Worm (Caenorhabditis elegans): ENCODE measurements around the gene mtg-1.

mtg-1 gene

DNA sequence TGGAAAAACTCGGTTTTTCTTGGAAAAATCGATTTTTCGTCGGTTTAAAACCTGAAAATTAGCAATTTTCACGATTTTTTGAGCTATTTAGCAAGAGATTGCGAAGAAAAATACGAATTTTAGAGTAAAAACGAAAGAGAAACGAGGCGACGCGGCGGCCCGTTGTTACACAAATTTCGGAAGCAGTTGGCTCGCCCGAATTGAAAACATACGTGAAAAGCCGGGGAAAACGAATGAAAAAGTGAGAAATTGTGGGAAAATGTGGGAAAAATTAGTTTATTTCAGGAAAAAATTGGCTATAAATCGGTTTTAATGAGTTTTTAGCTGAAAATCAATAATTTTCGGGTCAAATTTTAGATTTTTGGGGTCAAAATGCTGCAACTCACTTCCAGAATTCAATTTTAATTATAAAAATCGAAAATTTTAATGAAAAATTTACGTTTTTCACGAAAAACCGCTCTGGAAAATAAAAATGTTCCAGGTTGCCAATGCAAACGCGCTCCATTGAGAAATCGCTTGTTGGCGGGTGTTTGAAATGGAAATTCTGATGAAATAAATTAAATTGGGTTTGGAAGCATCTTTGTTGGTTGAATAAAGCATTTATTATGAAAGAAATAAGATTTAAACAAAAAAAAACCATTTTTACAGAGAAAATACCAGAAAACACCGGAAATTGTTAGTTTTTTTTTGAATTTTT is 649 bp upstream of the mtg-1 start, which contains the start of gene snf-6 (continued):
- no peak for TF ChIP-seq nhr-90 (tag; optimal IDR thresholded peaks at IDR 0.05)
- TF ChIP-seq sptf-2 (GFP tag; optimal IDR thresholded peaks at IDR 0.05), result no peak
- TF ChIP-seq snpc-3.4 (tag; optimal IDR thresholded peaks at IDR 0.05), result no peak
- TF ChIP-seq dox-1 (GFP tag; IDR thresholded peaks at IDR 0.05), result no peak
- no peak for TF ChIP-seq ets-4 (GFP tag; optimal IDR thresholded peaks at IDR 0.05)
- no peak for TF ChIP-seq hmg-20 (GFP tag; IDR thresholded peaks at IDR 0.05)
- no peak for TF ChIP-seq ztf-6 (GFP tag; IDR thresholded peaks at IDR 0.05)
- TF ChIP-seq die-1 (tag; optimal IDR thresholded peaks at IDR 0.05), result no peak
- TF ChIP-seq ama-1 (optimal IDR thresholded peaks at IDR 0.05), result no peak
- TF ChIP-seq ama-1 (GFP tag; optimal IDR thresholded peaks at IDR 0.05), result no peak
- TF ChIP-seq T07F8.4 (tag; optimal IDR thresholded peaks at IDR 0.05), result no peak
- TF ChIP-seq K11D2.4 (GFP tag; IDR thresholded peaks at IDR 0.05), result no peak
- TF ChIP-seq F39B2.1 (GFP tag; IDR thresholded peaks at IDR 0.05), result no peak
- peak in 2 of 3 experiments; percentile 52 to 92 for TF ChIP-seq lin-35 (GFP tag; optimal IDR thresholded peaks at IDR 0.05)
- no peak for TF ChIP-seq pha-4 (tag; optimal IDR thresholded peaks at IDR 0.05)
- no peak for TF ChIP-seq rpc-1 (optimal IDR thresholded peaks at IDR 0.05)
- TF ChIP-seq rpc-1 (tag; optimal IDR thresholded peaks at IDR 0.05), result no peak
- no peak for TF ChIP-seq ztf-3 (GFP tag; optimal IDR thresholded peaks at IDR 0.05)
- no peak for TF ChIP-seq B0261.1 (tag; optimal IDR thresholded peaks at IDR 0.05)
- TF ChIP-seq lin-26 (GFP tag; IDR thresholded peaks at IDR 0.05), result no peak
- no peak for TF ChIP-seq bed-1 (GFP tag; IDR thresholded peaks at IDR 0.05)
- TF ChIP-seq egl-18 (GFP tag; IDR thresholded peaks at IDR 0.05), result no peak
- TF ChIP-seq F22D6.2 (tag; optimal IDR thresholded peaks at IDR 0.05), result no peak
- no peak for TF ChIP-seq hlh-26 (GFP tag; conservative IDR thresholded peaks at IDR 0.05)
- no peak for TF ChIP-seq ceh-58 (GFP tag; IDR thresholded peaks at IDR 0.05)
- TF ChIP-seq ccch-3 (GFP tag; optimal IDR thresholded peaks at IDR 0.05), result no peak
- no peak for TF ChIP-seq K12H6.12 (tag; optimal IDR thresholded peaks at IDR 0.05)
- no peak for TF ChIP-seq ceh-27 (GFP tag; optimal IDR thresholded peaks at IDR 0.05)
- peak; percentile 8; the same call in 1 of the 2 replicates for TF ChIP-seq hmg-1.2 (GFP tag; IDR thresholded peaks at IDR 0.05)
- TF ChIP-seq pbrm-1 (GFP tag; IDR thresholded peaks at IDR 0.05), result no peak
- TF ChIP-seq cebp-2 (GFP tag; IDR thresholded peaks at IDR 0.05), result no peak
- no peak for TF ChIP-seq akir-1 (GFP tag; optimal IDR thresholded peaks at IDR 0.05)
- peak; percentile 77 for TF ChIP-seq efl-1 (GFP tag; optimal IDR thresholded peaks at IDR 0.05)
- no peak for TF ChIP-seq madf-6 (GFP tag; IDR thresholded peaks at IDR 0.05)
- no peak for TF ChIP-seq attf-6 (GFP tag; IDR thresholded peaks at IDR 0.05)
- no peak for TF ChIP-seq madf-3 (GFP tag; IDR thresholded peaks at IDR 0.05)
- TF ChIP-seq nhr-120 (GFP tag; IDR thresholded peaks at IDR 0.05), result no peak
- no peak for TF ChIP-seq atf-7 (tag; optimal IDR thresholded peaks at IDR 0.05)
- TF ChIP-seq nhr-179 (tag; optimal IDR thresholded peaks at IDR 0.05), result no peak
- no peak for TF ChIP-seq C17E4.6 (GFP tag; IDR thresholded peaks at IDR 0.05)
- TF ChIP-seq F57C9.4 (tag; optimal IDR thresholded peaks at IDR 0.05), result no peak
- no peak for TF ChIP-seq repo-1 (tag; optimal IDR thresholded peaks at IDR 0.05)
- TF ChIP-seq attf-5 (GFP tag; optimal IDR thresholded peaks at IDR 0.05), result no peak
- no peak for TF ChIP-seq B0336.3 (GFP tag; IDR thresholded peaks at IDR 0.05)
- TF ChIP-seq ztf-28 (GFP tag; IDR thresholded peaks at IDR 0.05), result no peak
- no peak for TF ChIP-seq mxl-1 (tag; optimal IDR thresholded peaks at IDR 0.05)
- TF ChIP-seq rcor-1 (GFP tag; IDR thresholded peaks at IDR 0.05), result no peak
- TF ChIP-seq chd-7 (tag; optimal IDR thresholded peaks at IDR 0.05), result no peak
- TF ChIP-seq mes-4 (tag; optimal IDR thresholded peaks at IDR 0.05), result no peak
- no peak for TF ChIP-seq athp-1 (tag; optimal IDR thresholded peaks at IDR 0.05)
- no peak for TF ChIP-seq xnd-1 (tag; optimal IDR thresholded peaks at IDR 0.05)

All from whole organism, young adult.